Worm (Caenorhabditis elegans) whole organism, L3 larva: ENCODE results near the gene unc-62.
A peak's percentile ranks its signal among the peaks of the same experiment; 100 is the strongest.

ENCODE experiments used
- R02D3.7 ChIP-seq: fragments of 150-350 bp; optimal IDR thresholded peaks from 2 replicates; lab custom pipeline; 2014; ENCODE audit warnings: missing biosample characterization, missing genetic modification characterization
- ZK546.5 ChIP-seq: sonication (generic microtip); optimal IDR thresholded peaks from 2 replicates; lab custom pipeline; 2017; ENCODE audit warnings: missing biosample characterization, missing genetic modification characterization
- ama-1 ChIP-seq: fragments of 150-350 bp; optimal IDR thresholded peaks from 2 replicates; lab custom pipeline; 2018
- ceh-16 ChIP-seq: sonication (generic microtip); optimal IDR thresholded peaks from 2 replicates; lab custom pipeline; 2017; ENCODE audit warnings: missing biosample characterization, missing genetic modification characterization
- ceh-28 ChIP-seq: fragments of 150-350 bp; optimal IDR thresholded peaks from 2 replicates; lab custom pipeline; 2014; ENCODE audit warnings: missing biosample characterization, missing genetic modification reagents, missing genetic modification characterization
- daf-12 ChIP-seq: fragments of 150-350 bp; optimal IDR thresholded peaks from 2 replicates; lab custom pipeline; 2014; ENCODE audit warnings: missing biosample characterization, missing genetic modification reagents, missing genetic modification characterization
- egl-27 ChIP-seq: sonication (generic microtip); optimal IDR thresholded peaks from 4 replicates; lab custom pipeline; 2017; ENCODE audit warnings: missing biosample characterization, missing genetic modification reagents, missing genetic modification characterization
- egl-5 ChIP-seq: fragments of 150-350 bp; optimal IDR thresholded peaks from 2 replicates; lab custom pipeline; 2017; ENCODE audit warnings: missing biosample characterization, missing genetic modification reagents, missing genetic modification characterization, inconsistent platforms
- elt-2 ChIP-seq: sonication (generic microtip); optimal IDR thresholded peaks from 2 replicates; lab custom pipeline; 2016; ENCODE audit warnings: missing genetic modification reagents, mild to moderate bottlenecking, missing genetic modification characterization, missing compliant biosample characterization
- elt-3 ChIP-seq, 3 experiments: fragments of 150-350 bp in 1 of 3; sonication (generic microtip) in 2 of 3; optimal IDR thresholded peaks; 2 replicates in 2 of 3; 4 replicates in 1 of 3; lab custom pipeline; 2014 to 2017; ENCODE audit warnings: missing biosample characterization in 3 of 3, missing genetic modification characterization in 3 of 3
- fkh-2 ChIP-seq: fragments of 150-350 bp; optimal IDR thresholded peaks from 2 replicates; lab custom pipeline; 2014; ENCODE audit warnings: missing biosample characterization, missing genetic modification reagents, missing genetic modification characterization
- fos-1 ChIP-seq: fragments of 150-350 bp; optimal IDR thresholded peaks from 2 replicates; lab custom pipeline; 2014; ENCODE audit warnings: missing biosample characterization, missing genetic modification characterization
- hmg-11 ChIP-seq: sonication (generic microtip); optimal IDR thresholded peaks from 2 replicates; lab custom pipeline; 2016; ENCODE audit warnings: missing genetic modification characterization, missing compliant biosample characterization
- jun-1 ChIP-seq: fragments of 150-350 bp; optimal IDR thresholded peaks from 2 replicates; lab custom pipeline; 2014; ENCODE audit warnings: missing biosample characterization, missing genetic modification reagents, missing genetic modification characterization
- lin-15B ChIP-seq: fragments of 150-350 bp; optimal IDR thresholded peaks from 2 replicates; lab custom pipeline; 2014; ENCODE audit warnings: missing biosample characterization, missing genetic modification characterization
- lin-39 ChIP-seq: fragments of 150-350 bp; optimal IDR thresholded peaks from 2 replicates; lab custom pipeline; 2018; ENCODE audit warnings: missing biosample characterization, missing genetic modification reagents, missing genetic modification characterization
- lsy-12 ChIP-seq: sonication (generic microtip); optimal IDR thresholded peaks from 2 replicates; lab custom pipeline; 2016; ENCODE audit warnings: mild to moderate bottlenecking, missing genetic modification characterization, missing compliant biosample characterization
- mdl-1 ChIP-seq: fragments of 150-350 bp; optimal IDR thresholded peaks from 2 replicates; lab custom pipeline; 2014; ENCODE audit warnings: missing biosample characterization, missing genetic modification characterization
- nfya-1 ChIP-seq: sonication (generic microtip); optimal IDR thresholded peaks from 2 replicates; lab custom pipeline; 2017; ENCODE audit warnings: missing genetic modification characterization, mild to moderate bottlenecking, missing compliant biosample characterization, antibody characterized with exemption, moderate library complexity; ENCODE audit not compliant: insufficient read depth
- nhr-23 ChIP-seq: fragments of 150-350 bp; optimal IDR thresholded peaks from 2 replicates; lab custom pipeline; 2014; ENCODE audit warnings: missing biosample characterization, missing genetic modification reagents, missing genetic modification characterization
- nhr-28 ChIP-seq: fragments of 150-350 bp; optimal IDR thresholded peaks from 2 replicates; lab custom pipeline; 2014; ENCODE audit warnings: missing biosample characterization, missing genetic modification characterization
- nhr-43 ChIP-seq: sonication (generic microtip); optimal IDR thresholded peaks from 2 replicates; lab custom pipeline; 2016; ENCODE audit warnings: mild to moderate bottlenecking, missing genetic modification characterization, missing compliant biosample characterization; ENCODE audit not compliant: poor library complexity, severe bottlenecking
- nhr-67 ChIP-seq: fragments of 150-350 bp; optimal IDR thresholded peaks from 2 replicates; lab custom pipeline; 2014; ENCODE audit warnings: missing biosample characterization, missing genetic modification characterization
- nhr-77 ChIP-seq: fragments of 150-350 bp; optimal IDR thresholded peaks from 2 replicates; lab custom pipeline; 2014; ENCODE audit warnings: missing biosample characterization, missing genetic modification characterization
- pha-4 ChIP-seq: fragments of 150-350 bp; optimal IDR thresholded peaks from 2 replicates; lab custom pipeline; 2014; ENCODE audit warnings: missing biosample characterization, missing genetic modification reagents, missing genetic modification characterization
- pqm-1 ChIP-seq: fragments of 150-350 bp; optimal IDR thresholded peaks from 2 replicates; lab custom pipeline; 2017; ENCODE audit warnings: missing biosample characterization, missing genetic modification characterization, inconsistent platforms
- sea-2 ChIP-seq: fragments of 150-350 bp; sonication (generic microtip); optimal IDR thresholded peaks from 4 replicates; lab custom pipeline; 2014; ENCODE audit warnings: missing biosample characterization, missing genetic modification reagents, missing genetic modification characterization
- skn-1 ChIP-seq: fragments of 150-350 bp; optimal IDR thresholded peaks from 2 replicates; lab custom pipeline; 2014; ENCODE audit warnings: missing biosample characterization, missing genetic modification characterization
- snpc-4 ChIP-seq: fragments of 150-350 bp; optimal IDR thresholded peaks from 2 replicates; lab custom pipeline; 2014; ENCODE audit warnings: missing biosample characterization, missing genetic modification characterization
- tbx-2 ChIP-seq: sonication (generic microtip); optimal IDR thresholded peaks from 2 replicates; lab custom pipeline; 2016; ENCODE audit warnings: mild to moderate bottlenecking, missing genetic modification characterization, missing compliant biosample characterization
- unc-39 ChIP-seq: sonication (generic microtip); optimal IDR thresholded peaks from 4 replicates; lab custom pipeline; 2017; ENCODE audit warnings: missing biosample characterization, missing genetic modification characterization
- unc-62 ChIP-seq: fragments of 150-350 bp; sonication (generic microtip); optimal IDR thresholded peaks from 4 replicates; lab custom pipeline; 2014; ENCODE audit warnings: missing biosample characterization, missing genetic modification reagents, missing genetic modification characterization
- ztf-11 ChIP-seq: fragments of 150-350 bp; optimal IDR thresholded peaks from 2 replicates; lab custom pipeline; 2014; ENCODE audit warnings: missing biosample characterization, missing genetic modification characterization

Gene unc-62

DNA sequence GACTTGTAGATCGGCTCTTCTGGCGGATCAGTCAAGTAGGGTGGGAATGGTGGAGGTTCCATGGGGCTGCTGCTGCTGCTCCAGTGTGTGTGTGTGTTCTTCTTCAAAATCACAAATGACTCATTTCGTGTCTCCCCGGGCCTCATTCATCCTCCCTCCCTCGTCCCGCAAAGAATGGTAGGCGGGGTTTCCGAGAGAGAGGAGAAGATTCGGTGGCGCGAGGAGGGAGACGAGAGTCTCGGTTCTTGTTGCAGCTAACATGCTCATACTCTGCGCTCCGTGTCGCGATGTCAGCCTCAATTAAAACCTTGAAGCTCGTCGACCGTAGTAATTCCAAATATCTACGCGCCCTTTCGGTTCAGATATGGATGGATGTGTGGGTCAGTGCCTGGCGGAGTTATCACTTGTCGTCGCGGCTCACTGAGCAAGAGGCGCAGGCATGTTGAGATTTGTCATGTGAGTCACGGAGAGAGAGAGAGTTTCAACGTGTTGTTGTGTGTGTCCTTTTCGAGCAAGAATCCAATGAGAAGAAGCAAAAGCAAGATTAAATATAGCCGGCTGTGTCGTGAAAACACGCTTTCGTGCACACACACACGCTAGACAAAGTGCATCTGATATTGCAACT lies 29.7 kb downstream of the unc-62 start:
- TF ChIP-seq lin-39 (tag; lab: Kevin White, UChicago) (peak; percentile 37), unc-39 (tag; lab: Kevin White, UChicago) (no peak)
- TF ChIP-seq, all 47 proteins: peak for 1

- TF ChIP-seq ztf-11 (tag; lab: Kevin White, UChicago) (no peak), nhr-28 (tag; lab: Kevin White, UChicago) (no peak)
These were observed 30.7 kb downstream of the unc-62 start for ce11 chrV:4527934-4528333.

DNA sequence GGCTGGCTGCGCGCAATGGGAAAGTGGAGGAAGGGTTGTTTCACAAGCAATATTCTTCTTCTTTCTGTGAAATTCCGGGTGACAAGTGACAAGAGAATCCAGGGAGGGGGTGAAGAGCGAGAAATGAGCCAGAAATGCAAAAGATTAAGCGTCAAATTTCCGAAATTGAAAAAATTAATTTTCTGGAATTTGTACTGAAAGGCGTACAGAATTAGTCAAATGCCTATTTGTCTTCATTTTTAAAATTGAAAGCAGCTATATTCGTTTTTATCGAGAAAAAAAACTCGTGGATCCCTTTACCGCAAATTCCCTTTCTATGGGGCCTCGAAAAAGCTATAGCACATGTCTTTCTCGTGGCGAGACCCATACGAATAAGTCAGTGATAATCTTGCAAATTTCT lies 38.5 kb downstream of the unc-62 start:
- no peak for TF ChIP-seq lin-15B (tag; lab: Kevin White, UChicago)
- no peak for TF ChIP-seq lin-39 (tag; lab: Kevin White, UChicago)
- TF ChIP-seq ceh-16 (tag; lab: Kevin White, UChicago) = no peak
- TF ChIP-seq fos-1 (tag; lab: Kevin White, UChicago) = no peak
- no peak for TF ChIP-seq jun-1 (tag; lab: Kevin White, UChicago)
- no peak for TF ChIP-seq egl-27
- no peak for TF ChIP-seq pha-4
- no peak for TF ChIP-seq ZK546.5 (tag; lab: Kevin White, UChicago)
- TF ChIP-seq sea-2 (GFP tag; lab: Kevin White, UChicago) = no peak
- TF ChIP-seq ztf-11 (tag; lab: Kevin White, UChicago) = no peak
- TF ChIP-seq egl-5 (tag; lab: Kevin White, UChicago) = no peak
- no peak for TF ChIP-seq R02D3.7 (tag; lab: Kevin White, UChicago)
- no peak for TF ChIP-seq snpc-4 (tag; lab: Kevin White, UChicago)
- TF ChIP-seq tbx-2 (tag; lab: Kevin White, UChicago) = no peak
- no peak for TF ChIP-seq unc-62 (GFP tag; lab: Kevin White, UChicago)

- peak; percentile 99 for TF ChIP-seq nfya-1 (tag; lab: Kevin White, UChicago)
- TF ChIP-seq elt-2 (tag; lab: Kevin White, UChicago) = no peak
These were observed 42.6 kb downstream of the unc-62 start for ce11 chrV:4539855-4540254.

DNA sequence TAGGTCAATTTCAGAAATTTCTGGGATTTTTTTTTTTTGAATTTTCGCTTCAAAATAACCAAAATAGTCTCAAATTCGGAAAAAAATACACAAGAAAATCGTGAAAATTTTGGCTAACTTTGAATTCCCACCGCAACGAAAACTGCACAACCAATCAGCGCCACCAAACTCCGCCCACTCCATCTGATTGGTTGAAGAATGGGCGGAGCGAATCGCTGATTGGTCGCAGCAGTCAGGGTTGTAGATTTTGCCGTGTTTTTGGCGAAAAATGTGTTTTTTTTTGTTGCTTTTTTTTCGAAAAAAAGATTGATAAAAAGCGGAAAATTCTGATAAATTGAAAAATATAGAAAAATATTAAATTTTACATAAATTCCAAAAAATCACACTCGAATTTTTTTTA lies 49.6 kb downstream of the unc-62 start:
- TF ChIP-seq elt-2 (tag; lab: Kevin White, UChicago) (no peak), nfya-1 (tag; lab: Kevin White, UChicago) (peak; percentile 90)

- TF ChIP-seq skn-1 (tag; lab: Kevin White, UChicago) (no peak), R02D3.7 (tag; lab: Kevin White, UChicago) (no peak), daf-12 (no peak), nhr-77 (tag; lab: Kevin White, UChicago) (no peak), hmg-11 (tag; lab: Kevin White, UChicago) (no peak), nhr-43 (tag; lab: Kevin White, UChicago) (no peak), elt-3 (tag; optimal IDR thresholded peaks at IDR 0.05; lab: Kevin White, UChicago) (no peak), pha-4 (no peak), nhr-67 (tag; lab: Kevin White, UChicago) (no peak), fkh-2 (tag; lab: Kevin White, UChicago) (no peak), mdl-1 (no peak), ama-1 (no peak), snpc-4 (tag; lab: Kevin White, UChicago) (no peak), nhr-23 (tag; lab: Kevin White, UChicago) (no peak), pqm-1 (tag; lab: Kevin White, UChicago) (no peak), unc-62 (GFP tag; lab: Kevin White, UChicago) (no peak), lsy-12 (tag; lab: Kevin White, UChicago) (no peak), jun-1 (tag; lab: Kevin White, UChicago) (no peak), ceh-28 (tag; lab: Kevin White, UChicago) (no peak)
These were observed 51.9 kb downstream of the unc-62 start, which contains the start of gene sos-1 for ce11 chrV:4549191-4549590. TSS of gene sos-1 (minus strand) at chrV:4549291.
